Worm (Caenorhabditis elegans) whole organism, L4 larva: ENCODE results near the gene C39D10.11.

Experiments
- D1046.2 ChIP-seq: fragments of 200-800 bp; sonication (Bioruptor generic); IDR thresholded peaks from 2 replicates; pipeline ENCODE4 v1.3.6; 2022; ENCODE audit warnings: missing genetic modification characterization, missing compliant biosample characterization
- F37D6.2 ChIP-seq: sonication (generic microtip); optimal IDR thresholded peaks from 2 replicates; lab custom pipeline; 2016; ENCODE audit warnings: mild to moderate bottlenecking, missing genetic modification characterization, missing compliant biosample characterization
- T20F7.1 ChIP-seq: fragments of 200-800 bp; sonication (Bioruptor generic); optimal IDR thresholded peaks from 2 replicates; lab custom pipeline; 2018; ENCODE audit warnings: mild to moderate bottlenecking, missing genetic modification characterization, missing compliant biosample characterization
- Y5F2A.4 ChIP-seq: fragments of 200-800 bp; sonication (Bioruptor generic); optimal IDR thresholded peaks from 2 replicates; lab custom pipeline; 2018; ENCODE audit warnings: mild to moderate bottlenecking, missing genetic modification characterization, missing compliant biosample characterization
- Y75B8A.6 ChIP-seq: fragments of 200-800 bp; sonication (Bioruptor generic); IDR thresholded peaks from 2 replicates; pipeline ENCODE4 v1.3.6; 2022; ENCODE audit warnings: missing genetic modification reagents, missing genetic modification characterization, missing compliant biosample characterization
- aha-1 ChIP-seq: fragments of 150-350 bp; peaks from one replicate; lab custom pipeline; 2014; ENCODE audit warnings: missing biosample characterization, missing genetic modification characterization
- attf-4 ChIP-seq: sonication (generic microtip); optimal IDR thresholded peaks from 3 replicates; lab custom pipeline; 2017; ENCODE audit warnings: missing biosample characterization, missing genetic modification characterization
- ceh-20 ChIP-seq: fragments of 200-800 bp; sonication (Bioruptor generic); IDR thresholded peaks from 2 replicates; pipeline ENCODE4 v1.3.6; 2022; ENCODE audit warnings: missing genetic modification reagents, missing genetic modification characterization, missing compliant biosample characterization
- cey-2 ChIP-seq: sonication (generic microtip); optimal IDR thresholded peaks from 3 replicates; lab custom pipeline; 2017; ENCODE audit warnings: missing genetic modification characterization, mild to moderate bottlenecking, missing compliant biosample characterization, antibody characterized with exemption, borderline replicate concordance; ENCODE audit not compliant: insufficient read depth
- ctbp-1 ChIP-seq: fragments of 200-800 bp; sonication (Bioruptor generic); IDR thresholded peaks from 2 replicates; pipeline ENCODE4 v1.3.6; 2022; ENCODE audit warnings: missing genetic modification reagents, missing genetic modification characterization, missing compliant biosample characterization
- daf-16 ChIP-seq, 3 experiments: sonication (generic microtip); optimal IDR thresholded peaks; 2 replicates each; lab custom pipeline; 2016 to 2017; ENCODE audit warnings: missing genetic modification characterization in 3 of 3, missing genetic modification reagents in 3 of 3, mild to moderate bottlenecking in 2 of 3, missing compliant biosample characterization in 2 of 3, missing biosample characterization in 1 of 3, moderate library complexity in 1 of 3
- daf-8 ChIP-seq: fragments of 200-800 bp; sonication (Bioruptor generic); IDR thresholded peaks from 2 replicates; pipeline ENCODE4 v1.3.6; 2022; ENCODE audit warnings: missing genetic modification characterization, missing compliant biosample characterization
- dmd-6 ChIP-seq: fragments of 200-800 bp; sonication (Bioruptor generic); IDR thresholded peaks from 2 replicates; pipeline ENCODE4 v1.3.6; 2022; ENCODE audit warnings: missing genetic modification reagents, missing genetic modification characterization, missing compliant biosample characterization
- dpl-1 ChIP-seq: fragments of 150-350 bp; optimal IDR thresholded peaks from 2 replicates; lab custom pipeline; 2014; ENCODE audit warnings: missing biosample characterization, missing genetic modification reagents, missing genetic modification characterization
- egl-43 ChIP-seq: fragments of 200-800 bp; sonication (Bioruptor generic); IDR thresholded peaks from 2 replicates; pipeline ENCODE4 v1.3.6; 2022; ENCODE audit warnings: missing genetic modification reagents, missing genetic modification characterization, missing compliant biosample characterization
- fkh-10 ChIP-seq: fragments of 150-350 bp; optimal IDR thresholded peaks from 2 replicates; lab custom pipeline; 2014; ENCODE audit warnings: missing biosample characterization, missing genetic modification reagents, missing genetic modification characterization
- fos-1 ChIP-seq: fragments of 150-350 bp; optimal IDR thresholded peaks from 2 replicates; lab custom pipeline; 2014; ENCODE audit warnings: missing biosample characterization, missing genetic modification characterization
- hlh-11 ChIP-seq: fragments of 200-800 bp; sonication (Bioruptor generic); optimal IDR thresholded peaks from 2 replicates; lab custom pipeline; 2018; ENCODE audit warnings: mild to moderate bottlenecking, missing genetic modification characterization, missing compliant biosample characterization
- hmg-1.1 ChIP-seq: fragments of 200-800 bp; sonication (Bioruptor generic); IDR thresholded peaks from 2 replicates; pipeline ENCODE4 v1.3.6; 2022; ENCODE audit warnings: missing genetic modification reagents, missing genetic modification characterization, missing compliant biosample characterization
- jun-1 ChIP-seq: fragments of 150-350 bp; optimal IDR thresholded peaks from 2 replicates; lab custom pipeline; 2014; ENCODE audit warnings: missing biosample characterization, missing genetic modification reagents, missing genetic modification characterization
- lin-1 ChIP-seq: fragments of 200-800 bp; sonication (Bioruptor generic); IDR thresholded peaks from 2 replicates; pipeline ENCODE4 v1.3.6; 2022; ENCODE audit warnings: missing genetic modification reagents, missing genetic modification characterization, missing compliant biosample characterization
- lin-15B ChIP-seq: fragments of 150-350 bp; sonication (generic microtip); optimal IDR thresholded peaks from 3 replicates; lab custom pipeline; 2014; ENCODE audit warnings: missing biosample characterization, missing genetic modification characterization
- lir-3 ChIP-seq: sonication (generic microtip); optimal IDR thresholded peaks from 2 replicates; lab custom pipeline; 2016; ENCODE audit warnings: mild to moderate bottlenecking, missing genetic modification characterization, missing compliant biosample characterization
- lsy-2 ChIP-seq, 2 experiments: fragments of 150-350 bp in 1 of 2; sonication (generic microtip) in 1 of 2; optimal IDR thresholded peaks; 2 replicates each; lab custom pipeline; 2014 to 2017; ENCODE audit warnings: missing biosample characterization in 2 of 2, missing genetic modification characterization in 2 of 2
- mdt-29 ChIP-seq: fragments of 200-800 bp; sonication (Bioruptor generic); IDR thresholded peaks from 2 replicates; pipeline ENCODE4 v1.3.6; 2022; ENCODE audit warnings: missing genetic modification reagents, missing genetic modification characterization, missing compliant biosample characterization
- mep-1 ChIP-seq: fragments of 150-350 bp; sonication (generic microtip); optimal IDR thresholded peaks from 3 replicates; lab custom pipeline; 2014; ENCODE audit warnings: missing biosample characterization, missing genetic modification characterization
- mes-2 ChIP-seq: sonication (generic microtip); optimal IDR thresholded peaks from 2 replicates; lab custom pipeline; 2016; ENCODE audit warnings: missing genotype, mild to moderate bottlenecking, missing genetic modification characterization, missing compliant biosample characterization; ENCODE audit not compliant: poor library complexity, severe bottlenecking
- mxl-2 ChIP-seq: fragments of 200-800 bp; sonication (Bioruptor generic); conservative IDR thresholded peaks from 2 replicates; pipeline ENCODE4 v1.3.6; 2022; ENCODE audit warnings: missing genetic modification reagents, missing genetic modification characterization, missing compliant biosample characterization
- mxl-3 ChIP-seq: fragments of 200-800 bp; sonication (Bioruptor generic); optimal IDR thresholded peaks from 2 replicates; lab custom pipeline; 2018; ENCODE audit warnings: mild to moderate bottlenecking, missing genetic modification characterization, missing compliant biosample characterization
- nhr-11 ChIP-seq: fragments of 150-350 bp; optimal IDR thresholded peaks from 2 replicates; lab custom pipeline; 2014; ENCODE audit warnings: missing biosample characterization, missing genetic modification characterization
- nhr-28 ChIP-seq: fragments of 150-350 bp; optimal IDR thresholded peaks from 2 replicates; lab custom pipeline; 2014; ENCODE audit warnings: missing biosample characterization, missing genetic modification characterization
- pha-4 ChIP-seq, 2 experiments: fragments of 150-350 bp in 1 of 2; fragments of 200-800 bp in 1 of 2; sonication (Bioruptor generic) in 1 of 2; IDR thresholded peaks in 1 of 2; optimal IDR thresholded peaks in 1 of 2; 2 replicates each; pipeline versions ENCODE4 v1.3.6 to Lab custom; 2014 to 2022; ENCODE audit warnings: missing genetic modification characterization in 2 of 2, missing genetic modification reagents in 2 of 2, missing biosample characterization in 1 of 2, missing compliant biosample characterization in 1 of 2
- pqm-1 ChIP-seq: sonication (generic microtip); optimal IDR thresholded peaks from 2 replicates; lab custom pipeline; 2017; ENCODE audit warnings: missing biosample characterization, missing genetic modification characterization
- skn-1 ChIP-seq: fragments of 150-350 bp; optimal IDR thresholded peaks from 2 replicates; lab custom pipeline; 2014; ENCODE audit warnings: missing biosample characterization, missing genetic modification characterization
- spr-3 ChIP-seq: fragments of 200-800 bp; sonication (Bioruptor generic); optimal IDR thresholded peaks from 2 replicates; lab custom pipeline; 2018; ENCODE audit warnings: mild to moderate bottlenecking, missing genetic modification characterization, missing compliant biosample characterization
- unc-39 ChIP-seq: sonication (generic microtip); optimal IDR thresholded peaks from 2 replicates; lab custom pipeline; 2017; ENCODE audit warnings: missing biosample characterization, missing genetic modification characterization
- zip-11 ChIP-seq: fragments of 200-800 bp; sonication (Bioruptor generic); IDR thresholded peaks from 2 replicates; pipeline ENCODE4 v1.3.6; 2022; ENCODE audit warnings: missing genetic modification characterization, missing compliant biosample characterization

The C39D10.11 gene

DNA sequence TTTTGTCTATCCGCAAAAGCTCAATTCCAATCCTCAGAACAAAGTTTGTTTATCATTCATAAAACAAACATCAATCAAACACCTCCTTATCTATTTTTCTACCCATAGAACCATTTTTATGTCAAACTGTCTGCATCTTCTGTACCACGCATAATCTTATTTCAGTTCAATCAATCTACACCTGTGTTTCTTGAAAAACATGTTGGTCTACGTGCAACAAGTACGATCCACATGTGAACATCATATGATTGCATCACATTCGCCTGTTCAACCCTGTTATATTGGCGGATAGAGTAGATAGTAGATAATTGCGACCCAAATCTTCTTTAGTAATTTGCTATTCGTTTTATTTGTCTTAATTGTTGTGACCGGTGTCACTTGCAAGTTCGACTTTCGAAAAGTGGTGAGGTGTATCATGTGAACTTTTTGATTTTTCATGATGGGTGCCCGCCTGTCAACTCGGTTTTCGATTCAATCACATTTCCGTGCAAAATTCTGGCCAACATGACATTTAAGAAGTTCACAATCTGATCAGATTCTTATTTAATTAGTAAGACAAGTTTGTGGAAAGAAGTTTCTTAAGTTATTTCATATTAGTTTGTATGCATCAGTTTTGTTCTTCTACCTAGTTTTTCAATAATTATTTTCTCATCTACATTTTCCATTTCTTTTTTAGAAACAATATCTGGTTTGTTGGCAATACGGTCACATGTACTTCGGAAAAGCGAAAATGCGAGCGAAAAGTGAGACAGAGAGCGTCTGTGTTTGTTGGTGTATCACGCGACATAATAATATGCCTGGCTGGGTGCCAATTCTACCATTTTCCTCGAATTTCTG, 49.4 kb downstream of the C39D10.11 start (continued):
- no peak for TF ChIP-seq mxl-2 (GFP tag; lab: Robert Waterston, UW)
- TF ChIP-seq pqm-1 (tag; lab: Kevin White, UChicago): peak; percentile 2
- TF ChIP-seq hmg-1.1: peak; percentile 9; the same call in 1 of the 2 replicates
- TF ChIP-seq jun-1 (tag; lab: Kevin White, UChicago): no peak
- no peak for TF ChIP-seq lir-3 (tag; lab: Kevin White, UChicago)
- TF ChIP-seq dmd-6: peak; percentile 80
- TF ChIP-seq unc-39 (tag; lab: Kevin White, UChicago): no peak
- no peak for TF ChIP-seq skn-1
- no peak for TF ChIP-seq lin-1 (GFP tag; lab: Robert Waterston, UW)
- TF ChIP-seq lsy-2 (tag; optimal IDR thresholded peaks at IDR 0.05; lab: Kevin White, UChicago): peak in 1 of 2 experiments; percentile 54
- TF ChIP-seq hlh-11 (tag; lab: Kevin White, UChicago): peak; percentile 53
- no peak for TF ChIP-seq T20F7.1 (GFP tag; lab: Kevin White, UChicago)
- TF ChIP-seq egl-43 (GFP tag; lab: Robert Waterston, UW): no peak
- TF ChIP-seq zip-11 (GFP tag; lab: Robert Waterston, UW): no peak
- TF ChIP-seq ceh-20 (GFP tag; lab: Robert Waterston, UW): no peak
- peak; percentile 56; the same call in 1 of the 2 replicates for TF ChIP-seq mdt-29 (GFP tag; lab: Robert Waterston, UW)
- no peak for TF ChIP-seq D1046.2 (GFP tag; lab: Robert Waterston, UW)
- peak; percentile 42 for TF ChIP-seq nhr-11
- peak; percentile 47 for TF ChIP-seq nhr-28 (tag; lab: Kevin White, UChicago)
- no peak for TF ChIP-seq Y5F2A.4 (GFP tag; lab: Kevin White, UChicago)
- no peak for TF ChIP-seq F37D6.2 (tag; lab: Kevin White, UChicago)
- no peak for TF ChIP-seq ctbp-1 (GFP tag; lab: Robert Waterston, UW)
- TF ChIP-seq daf-8: no peak
- TF ChIP-seq cey-2: no peak

DNA sequence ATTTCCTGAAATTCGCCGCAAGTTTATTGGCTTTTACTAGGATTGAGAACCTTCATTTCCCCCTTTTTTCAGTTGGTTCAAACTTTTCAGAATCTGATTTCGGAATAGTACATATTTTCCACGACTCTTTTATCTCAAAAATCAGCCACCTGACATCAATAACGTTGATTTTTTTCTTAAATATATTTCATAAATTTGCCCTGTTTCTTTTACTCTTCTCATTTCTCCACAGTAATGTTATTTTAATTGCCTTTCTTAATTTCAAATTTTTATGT, 49.9 kb downstream of the C39D10.11 start:
- TF ChIP-seq spr-3 (no peak), jun-1 (tag; lab: Kevin White, UChicago) (no peak), fos-1 (tag; lab: Kevin White, UChicago) (no peak), Y75B8A.6 (GFP tag; lab: Robert Waterston, UW) (no peak), aha-1 (peak; percentile 93), attf-4 (tag; lab: Kevin White, UChicago) (no peak), mxl-3 (GFP tag; lab: Kevin White, UChicago) (peak; percentile 8), ctbp-1 (GFP tag; lab: Robert Waterston, UW) (no peak), fkh-10 (GFP tag; lab: Kevin White, UChicago) (no peak), pha-4 (GFP tag; IDR thresholded peaks at IDR 0.05; lab: Robert Waterston, UW) (no peak), pha-4 (tag; optimal IDR thresholded peaks at IDR 0.05; lab: Kevin White, UChicago) (no peak), mep-1 (tag; lab: Kevin White, UChicago) (no peak), lin-15B (tag; lab: Kevin White, UChicago) (no peak), hmg-1.1 (no peak)

DNA sequence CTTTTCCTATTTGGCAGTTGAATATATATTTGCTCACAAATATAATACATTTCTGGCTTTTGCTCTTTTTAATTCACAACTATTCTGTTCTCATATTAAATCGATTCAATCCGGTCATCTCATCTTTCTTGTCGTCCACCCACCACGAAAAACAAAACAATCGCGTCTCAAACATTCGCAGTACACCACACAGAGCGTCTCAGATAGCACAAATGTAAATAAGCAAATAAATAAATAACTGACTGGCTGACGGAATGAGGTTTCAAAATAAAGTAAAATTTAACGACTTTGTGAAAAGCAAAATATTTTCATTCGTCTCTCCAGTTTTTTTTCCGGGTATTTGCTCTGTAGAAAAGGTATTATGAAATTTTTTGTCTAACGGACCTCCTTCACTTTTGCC, 50.6 kb downstream of the C39D10.11 start:
- TF ChIP-seq daf-16 (GFP tag; optimal IDR thresholded peaks at IDR 0.05; lab: Kevin White, UChicago): peak in 1 of 2 experiments; percentile 35
- TF ChIP-seq daf-16 (tag; optimal IDR thresholded peaks at IDR 0.05; lab: Kevin White, UChicago): peak; percentile 30
- no peak for TF ChIP-seq pha-4 (GFP tag; IDR thresholded peaks at IDR 0.05; lab: Robert Waterston, UW)
- TF ChIP-seq pha-4 (tag; optimal IDR thresholded peaks at IDR 0.05; lab: Kevin White, UChicago): peak; percentile 58
- no peak for TF ChIP-seq mes-2 (tag; lab: Kevin White, UChicago)
- TF ChIP-seq dpl-1 (GFP tag; lab: Kevin White, UChicago): no peak
